Worm (Caenorhabditis elegans) whole organism, mixed stage, embryonic: ENCODE measurements around the gene F13D11.4.

Experiments used
- blmp-1 ChIP-seq: fragments of 150-350 bp; optimal IDR thresholded peaks from 2 replicates; lab custom pipeline; 2014; ENCODE audit warnings: missing biosample characterization, missing genetic modification characterization
- elt-1 ChIP-seq: sonication (generic microtip); optimal IDR thresholded peaks from 2 replicates; lab custom pipeline; 2017; ENCODE audit warnings: missing genetic modification characterization, mild to moderate bottlenecking, missing compliant biosample characterization, antibody characterized with exemption, moderate library complexity, borderline replicate concordance; ENCODE audit not compliant: insufficient read depth
- elt-3 ChIP-seq: fragments of 150-350 bp; optimal IDR thresholded peaks from 2 replicates; lab custom pipeline; 2014; ENCODE audit warnings: missing biosample characterization, missing genetic modification characterization
- nhr-28 ChIP-seq: fragments of 150-350 bp; optimal IDR thresholded peaks from 2 replicates; lab custom pipeline; 2014; ENCODE audit warnings: missing biosample characterization, missing genetic modification characterization
- nhr-76 ChIP-seq: sonication (generic microtip); optimal IDR thresholded peaks from 2 replicates; lab custom pipeline; 2017; ENCODE audit warnings: missing biosample characterization, missing genetic modification characterization
- tbx-8 ChIP-seq: fragments of 200-800 bp; sonication (Bioruptor generic); optimal IDR thresholded peaks from 2 replicates; lab custom pipeline; 2018; ENCODE audit warnings: mild to moderate bottlenecking, missing genetic modification characterization, moderate library complexity, missing compliant biosample characterization

ce11 chrX:5850472-5850871, 15.9 kb upstream of the F13D11.4 start:
- no peak for TF ChIP-seq nhr-76 (tag; lab: Kevin White, UChicago)
- TF ChIP-seq nhr-28 (tag; lab: Kevin White, UChicago) = no peak
- TF ChIP-seq blmp-1 (tag; lab: Kevin White, UChicago) = no peak
- TF ChIP-seq elt-1 (tag; lab: Kevin White, UChicago) = no peak
- TF ChIP-seq elt-3 (tag; lab: Kevin White, UChicago) = no peak
- no peak for TF ChIP-seq tbx-8
